Fruit fly (Drosophila melanogaster) whole organism, embryonic: ENCODE results near the gene Ir75d.
A peak's percentile ranks its signal among the peaks of the same experiment; 100 is the strongest.

Experiments used
- CG15073 ChIP-seq: fragments of 200-800 bp; sonication (Bioruptor generic); optimal IDR thresholded peaks from 2 replicates; lab custom pipeline; 2016; ENCODE audit warnings: missing biosample characterization, missing genetic modification characterization
- CG1529 ChIP-seq: fragments of 200-800 bp; sonication (Bioruptor generic); optimal IDR thresholded peaks from 3 replicates; lab custom pipeline; 2018; ENCODE audit warnings: missing biosample characterization, missing genetic modification characterization
- CG15479 ChIP-seq: fragments of 200-800 bp; sonication (Bioruptor generic); optimal IDR thresholded peaks from 3 replicates; lab custom pipeline; 2019; ENCODE audit warnings: missing biosample characterization, mild to moderate bottlenecking, missing genetic modification characterization, moderate library complexity
- CG15514 ChIP-seq: fragments of 200-800 bp; sonication (Bioruptor generic); optimal IDR thresholded peaks from 3 replicates; lab custom pipeline; 2017; ENCODE audit warnings: missing biosample characterization, missing genetic modification characterization, mild to moderate bottlenecking, moderate library complexity, missing genetic modification reagents
- CG17328 ChIP-seq: fragments of 200-800 bp; sonication (Bioruptor generic); IDR thresholded peaks from 2 replicates; pipeline ENCODE4 v1.3.6; 2022; ENCODE audit warnings: missing biosample characterization, missing genetic modification characterization
- CG17568 ChIP-seq: fragments of 200-800 bp; sonication (Bioruptor generic); optimal IDR thresholded peaks from 2 replicates; lab custom pipeline; 2018; ENCODE audit warnings: missing biosample characterization, mild to moderate bottlenecking, missing genetic modification characterization, moderate library complexity
- CG17829 ChIP-seq: fragments of 200-800 bp; optimal IDR thresholded peaks from 2 replicates; lab custom pipeline; 2019; ENCODE audit warnings: missing biosample characterization, mild to moderate bottlenecking, missing genetic modification characterization, moderate library complexity
- CG18011 ChIP-seq: fragments of 200-800 bp; sonication (Bioruptor generic); optimal IDR thresholded peaks from 2 replicates; lab custom pipeline; 2017; ENCODE audit warnings: missing biosample characterization, missing genetic modification characterization, mild to moderate bottlenecking, moderate library complexity, missing genotype
- CG34376 ChIP-seq: fragments of 200-800 bp; sonication (Bioruptor generic); optimal IDR thresholded peaks from 2 replicates; lab custom pipeline; 2018; ENCODE audit warnings: missing biosample characterization, mild to moderate bottlenecking, missing genetic modification characterization
- CG3726 ChIP-seq: fragments of 200-800 bp; sonication (Bioruptor generic); IDR thresholded peaks from 3 replicates; pipeline ENCODE4, ENCODE4 v1.3.6; 2022; ENCODE audit warnings: missing biosample characterization, missing genetic modification characterization
- CG4328 ChIP-seq: fragments of 200-800 bp; sonication (Bioruptor generic); optimal IDR thresholded peaks from 3 replicates; lab custom pipeline; 2017; ENCODE audit warnings: missing biosample characterization, missing genetic modification reagents, missing genetic modification characterization
- CG7987 ChIP-seq: fragments of 200-800 bp; sonication (Bioruptor generic); optimal IDR thresholded peaks from 2 replicates; lab custom pipeline; 2018; ENCODE audit warnings: missing biosample characterization, mild to moderate bottlenecking, missing genetic modification characterization, moderate library complexity
- CG9437 ChIP-seq: fragments of 200-800 bp; sonication (Bioruptor generic); optimal IDR thresholded peaks from 2 replicates; lab custom pipeline; 2018; ENCODE audit warnings: missing biosample characterization, mild to moderate bottlenecking, missing genetic modification characterization
- Deaf1 ChIP-seq: fragments of 200-800 bp; optimal IDR thresholded peaks from 3 replicates; lab custom pipeline; 2019; ENCODE audit warnings: missing biosample characterization, mild to moderate bottlenecking, missing genetic modification characterization, moderate library complexity
- Dek ChIP-seq: fragments of 200-800 bp; sonication (Bioruptor generic); optimal IDR thresholded peaks from 3 replicates; lab custom pipeline; 2019; ENCODE audit warnings: missing biosample characterization, mild to moderate bottlenecking, missing genetic modification characterization, moderate library complexity
- Dip2 ChIP-seq: fragments of 200-800 bp; sonication (Bioruptor generic); IDR thresholded peaks from 2 replicates; pipeline ENCODE4 v1.3.6; 2022; ENCODE audit warnings: missing biosample characterization, missing genetic modification characterization
- Doc3 ChIP-seq: fragments of 200-800 bp; sonication (Bioruptor generic); IDR thresholded peaks from 3 replicates; pipeline ENCODE4 v1.3.6; 2022; ENCODE audit warnings: missing biosample characterization, missing genetic modification characterization; ENCODE audit not compliant: partially characterized antibody
- Dp ChIP-seq: fragments of 200-800 bp; sonication (Bioruptor generic); optimal IDR thresholded peaks from 2 replicates; lab custom pipeline; 2018; ENCODE audit warnings: missing biosample characterization, mild to moderate bottlenecking, missing genetic modification characterization, moderate library complexity
- Gug ChIP-seq: fragments of 200-800 bp; sonication (Bioruptor generic); IDR thresholded peaks from 4 replicates; pipeline ENCODE4 v1.3.6; 2022; ENCODE audit warnings: missing biosample characterization, missing genetic modification characterization
- Hand ChIP-seq: fragments of 200-800 bp; sonication (Bioruptor generic); optimal IDR thresholded peaks from 2 replicates; lab custom pipeline; 2017; ENCODE audit warnings: mild to moderate bottlenecking, missing biosample characterization, missing genetic modification reagents, missing genetic modification characterization
- Hey ChIP-seq: fragments of 200-800 bp; sonication (Bioruptor generic); optimal IDR thresholded peaks from 3 replicates; lab custom pipeline; 2018; ENCODE audit warnings: missing biosample characterization, mild to moderate bottlenecking, missing genetic modification characterization
- MESR4 ChIP-seq: fragments of 200-800 bp; sonication (Bioruptor generic); optimal IDR thresholded peaks from 2 replicates; lab custom pipeline; 2018; ENCODE audit warnings: missing biosample characterization, mild to moderate bottlenecking, missing genetic modification characterization, moderate library complexity
- Ravus ChIP-seq: fragments of 200-800 bp; sonication (Bioruptor generic); IDR thresholded peaks from 2 replicates; pipeline ENCODE4 v1.3.6; 2022; ENCODE audit warnings: missing biosample characterization, missing genetic modification characterization
- Rx ChIP-seq: fragments of 200-800 bp; sonication (Bioruptor generic); IDR thresholded peaks from 2 replicates; pipeline ENCODE4 v1.3.6; 2022; ENCODE audit warnings: missing biosample characterization, missing genetic modification characterization
- Sox100B ChIP-seq: fragments of 200-800 bp; sonication (Bioruptor generic); optimal IDR thresholded peaks from 3 replicates; lab custom pipeline; 2018; ENCODE audit warnings: missing biosample characterization, mild to moderate bottlenecking, missing genetic modification characterization
- Trl ChIP-seq, 3 experiments: fragments of >200 bp in 2 of 3; fragments of 200-800 bp in 1 of 3; sonication (Bioruptor generic) in 1 of 3; optimal IDR thresholded peaks; 2 replicates in 1 of 3; 3 replicates in 2 of 3; lab custom pipeline; 2016 to 2017; ENCODE audit warnings: missing biosample characterization in 1 of 3, missing genetic modification characterization in 1 of 3
- Xbp1 ChIP-seq: fragments of 200-800 bp; sonication (Bioruptor generic); optimal IDR thresholded peaks from 3 replicates; lab custom pipeline; 2016; ENCODE audit warnings: missing biosample characterization, mild to moderate bottlenecking, missing genetic modification characterization
- YL-1 ChIP-seq: fragments of 200-800 bp; sonication (Bioruptor generic); optimal IDR thresholded peaks from 3 replicates; lab custom pipeline; 2017; ENCODE audit warnings: missing biosample characterization, mild to moderate bottlenecking, missing genetic modification characterization
- abd-A ChIP-seq: fragments of 200-800 bp; sonication (Bioruptor generic); optimal IDR thresholded peaks from 3 replicates; lab custom pipeline; 2019; ENCODE audit warnings: missing biosample characterization, mild to moderate bottlenecking, missing genetic modification characterization, moderate library complexity
- az2 ChIP-seq: fragments of 200-800 bp; sonication (Bioruptor generic); optimal IDR thresholded peaks from 3 replicates; lab custom pipeline; 2016; ENCODE audit warnings: missing biosample characterization, missing genetic modification characterization
- cad ChIP-seq: fragments of >200 bp; optimal IDR thresholded peaks from 2 replicates; lab custom pipeline; 2017; ENCODE audit warnings: missing biosample characterization, missing genetic modification characterization
- cas ChIP-seq: fragments of 200-800 bp; sonication (Bioruptor generic); IDR thresholded peaks from 2 replicates; pipeline ENCODE4 v1.3.6; 2022; ENCODE audit warnings: missing biosample characterization, missing genetic modification characterization
- croc ChIP-seq: fragments of 200-800 bp; sonication (Bioruptor generic); conservative IDR thresholded peaks from 3 replicates; pipeline ENCODE4 v1.3.6; 2022; ENCODE audit warnings: missing biosample characterization, missing genetic modification characterization
- dimm ChIP-seq: fragments of 200-800 bp; sonication (Bioruptor generic); IDR thresholded peaks from 2 replicates; pipeline ENCODE4 v1.3.6; 2022; ENCODE audit warnings: missing biosample characterization, missing genetic modification characterization
- dmrt11E ChIP-seq: fragments of 200-800 bp; sonication (Bioruptor generic); optimal IDR thresholded peaks from 3 replicates; lab custom pipeline; 2018; ENCODE audit warnings: missing biosample characterization, mild to moderate bottlenecking, missing genetic modification characterization, moderate library complexity
- gcm2 ChIP-seq: fragments of 200-800 bp; sonication (Bioruptor generic); optimal IDR thresholded peaks from 2 replicates; lab custom pipeline; 2016; ENCODE audit warnings: missing biosample characterization, missing genetic modification characterization
- hbn ChIP-seq: fragments of 200-800 bp; sonication (Bioruptor generic); IDR thresholded peaks from 2 replicates; pipeline ENCODE4 v1.3.6; 2022; ENCODE audit warnings: missing biosample characterization, missing genetic modification characterization; ENCODE audit not compliant: partially characterized antibody
- klu ChIP-seq: fragments of 200-800 bp; sonication (Bioruptor generic); IDR thresholded peaks from 2 replicates; pipeline ENCODE4 v1.3.6; 2022; ENCODE audit warnings: missing biosample characterization, missing genetic modification characterization
- lbe ChIP-seq: fragments of 200-800 bp; sonication (Bioruptor generic); optimal IDR thresholded peaks from 2 replicates; lab custom pipeline; 2016; ENCODE audit warnings: missing biosample characterization, mild to moderate bottlenecking, missing genetic modification characterization
- org-1 ChIP-seq: fragments of 200-800 bp; sonication (Bioruptor generic); optimal IDR thresholded peaks from 2 replicates; lab custom pipeline; 2017; ENCODE audit warnings: missing biosample characterization, missing genetic modification characterization
- pfk ChIP-seq: fragments of 200-800 bp; sonication (Bioruptor generic); optimal IDR thresholded peaks from 2 replicates; lab custom pipeline; 2018; ENCODE audit warnings: missing biosample characterization, mild to moderate bottlenecking, missing genetic modification characterization, moderate library complexity
- pros ChIP-seq: fragments of 200-800 bp; sonication (Bioruptor generic); optimal IDR thresholded peaks from 3 replicates; lab custom pipeline; 2019; ENCODE audit warnings: missing biosample characterization, mild to moderate bottlenecking, missing genetic modification characterization, moderate library complexity
- repo ChIP-seq: fragments of 200-800 bp; sonication (Bioruptor generic); optimal IDR thresholded peaks from 2 replicates; lab custom pipeline; 2016; ENCODE audit warnings: missing biosample characterization, missing genetic modification characterization
- sens ChIP-seq: fragments of 200-800 bp; sonication (Bioruptor generic); peaks from one replicate; lab custom pipeline; 2016; ENCODE audit warnings: missing biosample characterization, missing genetic modification characterization
- stc ChIP-seq: fragments of 200-800 bp; sonication (Bioruptor generic); IDR thresholded peaks from 2 replicates; pipeline ENCODE4 v1.3.6; 2022; ENCODE audit warnings: missing biosample characterization, missing genetic modification characterization
- toy ChIP-seq: fragments of 200-800 bp; sonication (Bioruptor generic); IDR thresholded peaks from 2 replicates; pipeline ENCODE4 v1.3.6; 2022; ENCODE audit warnings: missing biosample characterization, missing genetic modification characterization
- trem ChIP-seq: fragments of 200-800 bp; optimal IDR thresholded peaks from 3 replicates; lab custom pipeline; 2019; ENCODE audit warnings: missing biosample characterization, mild to moderate bottlenecking, missing genetic modification characterization, moderate library complexity
- trh ChIP-seq: fragments of 200-800 bp; sonication (Bioruptor generic); optimal IDR thresholded peaks from 2 replicates; lab custom pipeline; 2016; ENCODE audit warnings: missing biosample characterization, missing genetic modification characterization
- wor ChIP-seq: fragments of 200-800 bp; sonication (Bioruptor generic); IDR thresholded peaks from 2 replicates; pipeline ENCODE4 v1.3.6; 2022; ENCODE audit warnings: missing biosample characterization, missing genetic modification characterization

Ir75d gene

dm6 chr3L:18898770-18899278 is 12.2 kb downstream of the Ir75d start, which contains the start of gene RpL26 (continued):
- TF ChIP-seq CG17829 (tag; lab: Kevin White, UChicago) (peak; percentile 76), CG3726 (GFP tag; lab: Robert Waterston, UW) (0 out of 3 replicates have a peak, but pooled peaks have one; percentile 5), trem (tag; lab: Kevin White, UChicago) (peak; percentile 64), CG34376 (GFP tag; lab: Kevin White, UChicago) (peak; percentile 79), Hey (tag; lab: Kevin White, UChicago) (no peak), sens (GFP tag; lab: Kevin White, UChicago) (peak; percentile 97), pros (no peak), hbn (GFP tag; lab: Robert Waterston, UW) (peak; percentile 95), CG15479 (GFP tag; lab: Kevin White, UChicago) (no peak), Dip2 (GFP tag; lab: Robert Waterston, UW) (no peak), dimm (GFP tag; lab: Robert Waterston, UW) (no peak), org-1 (GFP tag; lab: Kevin White, UChicago) (peak; percentile 36), CG7987 (peak; percentile 66), abd-A (tag; lab: Kevin White, UChicago) (no peak), stc (no peak; the same call in 1 of the 2 replicates), lbe (no peak), croc (GFP tag; lab: Robert Waterston, UW) (peak; percentile 60), Xbp1 (GFP tag; lab: Kevin White, UChicago) (peak; percentile 84), cad (no peak), CG15073 (peak; percentile 38), gcm2 (GFP tag; lab: Kevin White, UChicago) (peak; percentile 24), repo (GFP tag; lab: Kevin White, UChicago) (peak; percentile 56), cas (no peak), Gug (peak; percentile 67; the same call in 2 of the 4 replicates), pfk (GFP tag; lab: Kevin White, UChicago) (no peak), Trl (optimal IDR thresholded peaks at IDR 0.05; lab: Kevin White, UChicago) (no peak), Trl (GFP tag; optimal IDR thresholded peaks at IDR 0.05; lab: Kevin White, UChicago) (peak; percentile 77), toy (peak; percentile 51; the same call in 1 of the 2 replicates), CG9437 (peak; percentile 77), Ravus (GFP tag; lab: Robert Waterston, UW) (no peak), Sox100B (no peak), MESR4 (GFP tag; lab: Kevin White, UChicago) (peak; percentile 96), YL-1 (peak; percentile 89), Hand (GFP tag; lab: Kevin White, UChicago) (no peak), CG1529 (GFP tag; lab: Kevin White, UChicago) (no peak), trh (peak; percentile 54), az2 (GFP tag; lab: Kevin White, UChicago) (peak; percentile 53), klu (GFP tag; lab: Robert Waterston, UW) (peak; percentile 69; the same call in 1 of the 2 replicates), CG17568 (GFP tag; lab: Kevin White, UChicago) (no peak), Dp (GFP tag; lab: Kevin White, UChicago) (peak; percentile 34), CG17328 (GFP tag; lab: Robert Waterston, UW) (peak; percentile 53; the same call in 1 of the 2 replicates), wor (GFP tag; lab: Robert Waterston, UW) (peak; percentile 34; the same call in 1 of the 2 replicates), Deaf1 (tag; lab: Kevin White, UChicago) (no peak), Rx (GFP tag; lab: Robert Waterston, UW) (peak; percentile 54; the same call in 1 of the 2 replicates), CG15514 (GFP tag; lab: Kevin White, UChicago) (peak; percentile 69), dmrt11E (tag; lab: Kevin White, UChicago) (peak; percentile 73), Dek (tag; lab: Kevin White, UChicago) (peak; percentile 72), CG4328 (peak; percentile 77), CG18011 (GFP tag; lab: Kevin White, UChicago) (peak; percentile 48), Doc3 (peak; percentile 97)
